In genomic region chrX:5297942-5298611, ce11 we compare ENCODE assay signal across 3 worm cellular contexts.
A peak's percentile ranks its signal among the peaks of the same experiment; 100 is the strongest.
TF ChIP-seq lines count a peak whose summit lies in the region.

TSS of gene ift-81 (plus strand) at chrX:5298561.

TF ChIP-seq in whole organism, L1 larva, 84 proteins besides CTCF, POLR2A, EP300 and RAD21 (continued from another document and continues in another):
- TF ChIP-seq mdl-1 (tag; optimal IDR thresholded peaks at IDR 0.05; lab: Kevin White, UChicago) (peak in 1 of 2 experiments; percentile 32), unc-86 (tag; optimal IDR thresholded peaks at IDR 0.05; lab: Kevin White, UChicago) (peak; percentile 58), efl-1 (optimal IDR thresholded peaks at IDR 0.05; lab: Kevin White, UChicago) (peak; percentile 37 to 41), efl-1 (GFP tag; optimal IDR thresholded peaks at IDR 0.05 in 1 of 2; lab: Kevin White, UChicago) (peak; percentile 5 to 90), ceh-8 (GFP tag; optimal IDR thresholded peaks at IDR 0.05; lab: Kevin White, UChicago) (peak; percentile 2), unc-98 (GFP tag; IDR thresholded peaks at IDR 0.05; lab: Robert Waterston, UW) (no peak), zip-4 (GFP tag; optimal IDR thresholded peaks at IDR 0.05; lab: Kevin White, UChicago) (no peak), snpc-4 (tag; optimal IDR thresholded peaks at IDR 0.05; lab: Kevin White, UChicago) (no peak), dsc-1 (tag; optimal IDR thresholded peaks at IDR 0.05; lab: Kevin White, UChicago) (peak; percentile 68), fos-1 (tag; optimal IDR thresholded peaks at IDR 0.05; lab: Kevin White, UChicago) (no peak), Y116A8C.19 (tag; optimal IDR thresholded peaks at IDR 0.05; lab: Kevin White, UChicago; ENCODE audit: borderline replicate concordance) (no peak), nhr-11 (tag; optimal IDR thresholded peaks at IDR 0.05; lab: Kevin White, UChicago) (no peak), ceh-82 (tag; optimal IDR thresholded peaks at IDR 0.05; lab: Kevin White, UChicago) (peak; percentile 18 to 63 (median 45)), vab-15 (tag; optimal IDR thresholded peaks at IDR 0.05; lab: Kevin White, UChicago) (no peak), egl-13 (tag; optimal IDR thresholded peaks at IDR 0.05; lab: Kevin White, UChicago) (peak; percentile 37), hpl-2 (GFP tag; optimal IDR thresholded peaks at IDR 0.05; lab: Kevin White, UChicago) (no peak), nhr-20 (tag; optimal IDR thresholded peaks at IDR 0.05; lab: Kevin White, UChicago) (peak; percentile 49), alr-1 (tag; optimal IDR thresholded peaks at IDR 0.05; lab: Kevin White, UChicago; ENCODE audit: borderline replicate concordance) (no peak), nhr-85 (tag; lab: Kevin White, UChicago) (no peak), lin-35 (GFP tag; optimal IDR thresholded peaks at IDR 0.05; lab: Kevin White, UChicago) (peak; percentile 28 to 30), elt-3 (tag; optimal IDR thresholded peaks at IDR 0.05; lab: Kevin White, UChicago) (no peak), pqm-1 (tag; optimal IDR thresholded peaks at IDR 0.05; lab: Kevin White, UChicago) (no peak), lin-15B (tag; optimal IDR thresholded peaks at IDR 0.05; lab: Kevin White, UChicago) (no peak), nhr-12 (tag; optimal IDR thresholded peaks at IDR 0.05; lab: Kevin White, UChicago) (no peak), C16A3.4 (tag; optimal IDR thresholded peaks at IDR 0.05; lab: Kevin White, UChicago) (peak; percentile 8), sox-4 (tag; optimal IDR thresholded peaks at IDR 0.05; lab: Kevin White, UChicago) (no peak), isw-1 (GFP tag; IDR thresholded peaks at IDR 0.05; lab: Robert Waterston, UW) (no peak; the same call in 1 of the 2 replicates), grh-1 (GFP tag; IDR thresholded peaks at IDR 0.05; lab: Robert Waterston, UW) (no peak), nhr-19 (GFP tag; conservative IDR thresholded peaks at IDR 0.05; lab: Robert Waterston, UW) (peak; percentile 61), swsn-7 (tag; optimal IDR thresholded peaks at IDR 0.05; lab: Kevin White, UChicago) (peak; percentile 74), snu-23 (GFP tag; optimal IDR thresholded peaks at IDR 0.05; lab: Kevin White, UChicago) (peak; percentile 64), F16B12.6 (tag; optimal IDR thresholded peaks at IDR 0.05; lab: Kevin White, UChicago) (no peak), egl-27 (tag; optimal IDR thresholded peaks at IDR 0.05; lab: Kevin White, UChicago) (no peak), blmp-1 (tag; optimal IDR thresholded peaks at IDR 0.05; lab: Kevin White, UChicago) (no peak), nhr-47 (tag; optimal IDR thresholded peaks at IDR 0.05; lab: Kevin White, UChicago) (peak; percentile 73), rnt-1 (tag; optimal IDR thresholded peaks at IDR 0.05; lab: Kevin White, UChicago) (peak; percentile 79), dpl-1 (GFP tag; optimal IDR thresholded peaks at IDR 0.05; lab: Kevin White, UChicago) (peak in 2 of 3 experiments; percentile 35 to 52), sup-37 (GFP tag; optimal IDR thresholded peaks at IDR 0.05; lab: Kevin White, UChicago) (no peak), tbx-2 (tag; optimal IDR thresholded peaks at IDR 0.05; lab: Kevin White, UChicago) (peak; percentile 64), lin-13 (GFP tag; optimal IDR thresholded peaks at IDR 0.05; lab: Kevin White, UChicago) (peak; percentile 8), jun-1 (tag; optimal IDR thresholded peaks at IDR 0.05; lab: Kevin White, UChicago) (no peak), aly-2 (tag; optimal IDR thresholded peaks at IDR 0.05; lab: Kevin White, UChicago) (no peak), ceh-88 (GFP tag; IDR thresholded peaks at IDR 0.05; lab: Robert Waterston, UW) (no peak), C04F5.9 (tag; optimal IDR thresholded peaks at IDR 0.05; lab: Kevin White, UChicago) (no peak), pag-3 (tag; optimal IDR thresholded peaks at IDR 0.05; lab: Kevin White, UChicago; ENCODE audit: borderline replicate concordance, insufficient read depth) (no peak)

TF ChIP-seq in whole organism, L2 larva, 48 proteins besides CTCF, POLR2A, EP300 and RAD21 (continued from another document):
- no peak for TF ChIP-seq nhr-11 (tag; optimal IDR thresholded peaks at IDR 0.05; lab: Kevin White, UChicago)
- no peak for TF ChIP-seq elt-3 (tag; optimal IDR thresholded peaks at IDR 0.05; lab: Kevin White, UChicago)
- TF ChIP-seq crh-2 (tag; optimal IDR thresholded peaks at IDR 0.05; lab: Kevin White, UChicago), result peak; percentile 40
- peak; percentile 5 for TF ChIP-seq fos-1 (tag; optimal IDR thresholded peaks at IDR 0.05; lab: Kevin White, UChicago)
- TF ChIP-seq ztf-11 (tag; optimal IDR thresholded peaks at IDR 0.05; lab: Kevin White, UChicago), result no peak
- peak; percentile 37 to 67 for TF ChIP-seq lsy-2 (tag; optimal IDR thresholded peaks at IDR 0.05; lab: Kevin White, UChicago)
- TF ChIP-seq sma-3 (GFP tag; optimal IDR thresholded peaks at IDR 0.05; lab: Kevin White, UChicago), result no peak
- peak; percentile 4 for TF ChIP-seq lin-11 (tag; optimal IDR thresholded peaks at IDR 0.05; lab: Kevin White, UChicago)
- no peak for TF ChIP-seq mdl-1 (tag; optimal IDR thresholded peaks at IDR 0.05; lab: Kevin White, UChicago)
- no peak for TF ChIP-seq Y55F3AM.14 (GFP tag; optimal IDR thresholded peaks at IDR 0.05; lab: Kevin White, UChicago)
- no peak for TF ChIP-seq sem-4 (tag; optimal IDR thresholded peaks at IDR 0.05; lab: Kevin White, UChicago)
- TF ChIP-seq nhr-129 (tag; optimal IDR thresholded peaks at IDR 0.05; lab: Kevin White, UChicago), result peak; percentile 69

TF ChIP-seq in whole organism, L4 larva, 104 proteins besides CTCF, POLR2A, EP300 and RAD21 (continued from another document):
- TF ChIP-seq zfp-2 (tag; optimal IDR thresholded peaks at IDR 0.05; lab: Kevin White, UChicago), result no peak
- TF ChIP-seq daf-8 (GFP tag; IDR thresholded peaks at IDR 0.05; lab: Robert Waterston, UW), result no peak
- TF ChIP-seq hlh-30 (tag; optimal IDR thresholded peaks at IDR 0.05; lab: Kevin White, UChicago; ENCODE audit: insufficient read depth), result peak; percentile 2
- peak; percentile 20 for TF ChIP-seq hlh-11 (tag; optimal IDR thresholded peaks at IDR 0.05; lab: Kevin White, UChicago)
- TF ChIP-seq rbr-2 (tag; optimal IDR thresholded peaks at IDR 0.05; lab: Kevin White, UChicago), result peak; percentile 66
- TF ChIP-seq ceh-28 (tag; optimal IDR thresholded peaks at IDR 0.05; lab: Kevin White, UChicago), result no peak
- TF ChIP-seq ceh-82 (tag; optimal IDR thresholded peaks at IDR 0.05; lab: Kevin White, UChicago), result no peak
- no peak for TF ChIP-seq cey-2 (tag; optimal IDR thresholded peaks at IDR 0.05; lab: Kevin White, UChicago; ENCODE audit: borderline replicate concordance, insufficient read depth)
- peak; percentile 54 for TF ChIP-seq mep-1 (tag; optimal IDR thresholded peaks at IDR 0.05; lab: Kevin White, UChicago)
- no peak for TF ChIP-seq ztf-7 (tag; optimal IDR thresholded peaks at IDR 0.05; lab: Kevin White, UChicago)
- TF ChIP-seq fkh-10 (GFP tag; optimal IDR thresholded peaks at IDR 0.05; lab: Kevin White, UChicago), result peak; percentile 43
- no peak for TF ChIP-seq mxl-3 (GFP tag; optimal IDR thresholded peaks at IDR 0.05; lab: Kevin White, UChicago)
- no peak for TF ChIP-seq nhr-237 (tag; optimal IDR thresholded peaks at IDR 0.05; lab: Kevin White, UChicago)
- peak; percentile 55 for TF ChIP-seq dve-1 (tag; optimal IDR thresholded peaks at IDR 0.05; lab: Kevin White, UChicago; ENCODE audit: insufficient read depth)
- no peak for TF ChIP-seq D1046.2 (GFP tag; IDR thresholded peaks at IDR 0.05; lab: Robert Waterston, UW)
- TF ChIP-seq aha-1 (tag; lab: Kevin White, UChicago), result peak; percentile 96
- no peak for TF ChIP-seq madf-5 (GFP tag; IDR thresholded peaks at IDR 0.05; lab: Robert Waterston, UW)
- no peak for TF ChIP-seq nhr-11 (tag; optimal IDR thresholded peaks at IDR 0.05; lab: Kevin White, UChicago)
- no peak for TF ChIP-seq vab-7 (GFP tag; IDR thresholded peaks at IDR 0.05; lab: Robert Waterston, UW)
- TF ChIP-seq mdt-29 (GFP tag; IDR thresholded peaks at IDR 0.05; lab: Robert Waterston, UW), result no peak
- TF ChIP-seq nhr-102 (tag; optimal IDR thresholded peaks at IDR 0.05; lab: Kevin White, UChicago), result no peak
- TF ChIP-seq saeg-2 (GFP tag; IDR thresholded peaks at IDR 0.05; lab: Robert Waterston, UW), result no peak
- 0 out of 2 replicates have a peak, but pooled peaks have one; percentile 16 for TF ChIP-seq dmd-6 (GFP tag; IDR thresholded peaks at IDR 0.05; lab: Robert Waterston, UW)
- TF ChIP-seq nhr-25 (tag; optimal IDR thresholded peaks at IDR 0.05; lab: Kevin White, UChicago; ENCODE audit: borderline replicate concordance, insufficient read depth), result no peak
- TF ChIP-seq Y5F2A.4 (GFP tag; optimal IDR thresholded peaks at IDR 0.05; lab: Kevin White, UChicago), result no peak
- TF ChIP-seq lsy-2 (tag; optimal IDR thresholded peaks at IDR 0.05; lab: Kevin White, UChicago), result peak in 1 of 2 experiments; percentile 62
- TF ChIP-seq F44E2.7 (GFP tag; IDR thresholded peaks at IDR 0.05; lab: Robert Waterston, UW), result no peak
- TF ChIP-seq ctbp-1 (GFP tag; IDR thresholded peaks at IDR 0.05; lab: Robert Waterston, UW), result no peak
- peak; percentile 65 for TF ChIP-seq hmg-1.1 (GFP tag; IDR thresholded peaks at IDR 0.05; lab: Robert Waterston, UW)
- TF ChIP-seq mdl-1 (tag; optimal IDR thresholded peaks at IDR 0.05; lab: Kevin White, UChicago), result no peak
- no peak for TF ChIP-seq lin-13 (GFP tag; optimal IDR thresholded peaks at IDR 0.05; lab: Kevin White, UChicago)
- TF ChIP-seq unc-130 (GFP tag; optimal IDR thresholded peaks at IDR 0.05; lab: Kevin White, UChicago), result no peak
- no peak for TF ChIP-seq ceh-20 (GFP tag; IDR thresholded peaks at IDR 0.05; lab: Robert Waterston, UW)
